Worm (Caenorhabditis elegans) whole organism, L4 larva: ENCODE measurements around the gene F15G9.1.

Source experiments
- R02D3.7 ChIP-seq: fragments of 150-350 bp; sonication (generic microtip); optimal IDR thresholded peaks from 3 replicates; lab custom pipeline; 2014; ENCODE audit warnings: missing biosample characterization, missing genetic modification characterization
- Y105C5A.15 ChIP-seq: fragments of 200-800 bp; sonication (Bioruptor generic); IDR thresholded peaks from 2 replicates; pipeline ENCODE4 v1.3.6; 2022; ENCODE audit warnings: missing genetic modification characterization, missing compliant biosample characterization
- Y48G9A.11 ChIP-seq: fragments of 200-800 bp; sonication (Bioruptor generic); IDR thresholded peaks from 2 replicates; pipeline ENCODE4 v1.3.6; 2022; ENCODE audit warnings: missing genetic modification reagents, missing genetic modification characterization, missing compliant biosample characterization
- Y5F2A.4 ChIP-seq: fragments of 200-800 bp; sonication (Bioruptor generic); optimal IDR thresholded peaks from 2 replicates; lab custom pipeline; 2018; ENCODE audit warnings: mild to moderate bottlenecking, missing genetic modification characterization, missing compliant biosample characterization
- Y75B8A.6 ChIP-seq: fragments of 200-800 bp; sonication (Bioruptor generic); IDR thresholded peaks from 2 replicates; pipeline ENCODE4 v1.3.6; 2022; ENCODE audit warnings: missing genetic modification reagents, missing genetic modification characterization, missing compliant biosample characterization
- aha-1 ChIP-seq: fragments of 150-350 bp; peaks from one replicate; lab custom pipeline; 2014; ENCODE audit warnings: missing biosample characterization, missing genetic modification characterization
- ama-1 ChIP-seq: fragments of 150-350 bp; optimal IDR thresholded peaks from 2 replicates; lab custom pipeline; 2014; ENCODE audit warnings: inconsistent platforms, mixed read lengths
- ceh-20 ChIP-seq: fragments of 200-800 bp; sonication (Bioruptor generic); IDR thresholded peaks from 2 replicates; pipeline ENCODE4 v1.3.6; 2022; ENCODE audit warnings: missing genetic modification reagents, missing genetic modification characterization, missing compliant biosample characterization
- ceh-28 ChIP-seq: fragments of 150-350 bp; optimal IDR thresholded peaks from 2 replicates; lab custom pipeline; 2014; ENCODE audit warnings: missing biosample characterization, missing genetic modification reagents, missing genetic modification characterization
- daf-16 ChIP-seq, 3 experiments: sonication (generic microtip); optimal IDR thresholded peaks; 2 replicates each; lab custom pipeline; 2016 to 2017; ENCODE audit warnings: missing genetic modification characterization in 3 of 3, missing genetic modification reagents in 3 of 3, mild to moderate bottlenecking in 2 of 3, missing compliant biosample characterization in 2 of 3, missing biosample characterization in 1 of 3, moderate library complexity in 1 of 3
- dmd-6 ChIP-seq: fragments of 200-800 bp; sonication (Bioruptor generic); IDR thresholded peaks from 2 replicates; pipeline ENCODE4 v1.3.6; 2022; ENCODE audit warnings: missing genetic modification reagents, missing genetic modification characterization, missing compliant biosample characterization
- dmd-8 ChIP-seq: fragments of 200-800 bp; sonication (Bioruptor generic); IDR thresholded peaks from 2 replicates; pipeline ENCODE4 v1.3.6; 2022; ENCODE audit warnings: missing genetic modification characterization, missing compliant biosample characterization
- dmd-9 ChIP-seq: fragments of 200-800 bp; sonication (Bioruptor generic); IDR thresholded peaks from 2 replicates; pipeline ENCODE4 v1.3.6; 2022; ENCODE audit warnings: missing genetic modification reagents, missing genetic modification characterization, missing compliant biosample characterization
- dve-1 ChIP-seq: sonication (generic microtip); optimal IDR thresholded peaks from 2 replicates; lab custom pipeline; 2017; ENCODE audit warnings: antibody characterized with exemption, mild to moderate bottlenecking, missing genetic modification characterization, missing compliant biosample characterization; ENCODE audit not compliant: insufficient read depth
- egl-43 ChIP-seq: fragments of 200-800 bp; sonication (Bioruptor generic); IDR thresholded peaks from 2 replicates; pipeline ENCODE4 v1.3.6; 2022; ENCODE audit warnings: missing genetic modification reagents, missing genetic modification characterization, missing compliant biosample characterization
- fkh-10 ChIP-seq: fragments of 150-350 bp; optimal IDR thresholded peaks from 2 replicates; lab custom pipeline; 2014; ENCODE audit warnings: missing biosample characterization, missing genetic modification reagents, missing genetic modification characterization
- gei-8 ChIP-seq: fragments of 200-800 bp; sonication (Bioruptor generic); optimal IDR thresholded peaks from 2 replicates; lab custom pipeline; 2018; ENCODE audit warnings: mild to moderate bottlenecking, missing genetic modification characterization, missing compliant biosample characterization
- hif-1 ChIP-seq, 2 experiments: sonication (generic microtip); optimal IDR thresholded peaks; 2 replicates each; lab custom pipeline; 2016 to 2017; ENCODE audit warnings: missing compliant biosample characterization in 2 of 2, missing genetic modification characterization in 2 of 2, missing genetic modification reagents in 2 of 2, missing genotype in 2 of 2, mild to moderate bottlenecking in 1 of 2
- hlh-30 ChIP-seq: sonication (generic microtip); optimal IDR thresholded peaks from 2 replicates; lab custom pipeline; 2017; ENCODE audit warnings: antibody characterized with exemption, mild to moderate bottlenecking, missing genetic modification characterization, missing compliant biosample characterization; ENCODE audit not compliant: insufficient read depth
- lin-15B ChIP-seq: fragments of 150-350 bp; sonication (generic microtip); optimal IDR thresholded peaks from 3 replicates; lab custom pipeline; 2014; ENCODE audit warnings: missing biosample characterization, missing genetic modification characterization
- lin-38 ChIP-seq: fragments of 200-800 bp; sonication (Bioruptor generic); IDR thresholded peaks from 2 replicates; pipeline ENCODE4 v1.3.6; 2022; ENCODE audit warnings: missing genetic modification reagents, missing genetic modification characterization, missing compliant biosample characterization
- lir-3 ChIP-seq: sonication (generic microtip); optimal IDR thresholded peaks from 2 replicates; lab custom pipeline; 2016; ENCODE audit warnings: mild to moderate bottlenecking, missing genetic modification characterization, missing compliant biosample characterization
- madf-9 ChIP-seq: fragments of 200-800 bp; sonication (Bioruptor generic); conservative IDR thresholded peaks from 2 replicates; pipeline ENCODE4 v1.3.6; 2022; ENCODE audit warnings: missing genetic modification reagents, missing genetic modification characterization, missing compliant biosample characterization
- mdl-1 ChIP-seq, 2 experiments: fragments of 150-350 bp in 1 of 2; sonication (generic microtip) in 1 of 2; optimal IDR thresholded peaks; 2 replicates each; lab custom pipeline; 2014 to 2017; ENCODE audit warnings: missing biosample characterization in 2 of 2, missing genetic modification characterization in 2 of 2
- nhr-11 ChIP-seq: fragments of 150-350 bp; optimal IDR thresholded peaks from 2 replicates; lab custom pipeline; 2014; ENCODE audit warnings: missing biosample characterization, missing genetic modification characterization
- nhr-25 ChIP-seq: sonication (generic microtip); optimal IDR thresholded peaks from 2 replicates; lab custom pipeline; 2017; ENCODE audit warnings: missing genetic modification characterization, mild to moderate bottlenecking, missing compliant biosample characterization, antibody characterized with exemption, moderate library complexity, borderline replicate concordance; ENCODE audit not compliant: insufficient read depth
- nhr-28 ChIP-seq: fragments of 150-350 bp; optimal IDR thresholded peaks from 2 replicates; lab custom pipeline; 2014; ENCODE audit warnings: missing biosample characterization, missing genetic modification characterization
- nhr-41 ChIP-seq: fragments of 200-800 bp; sonication (Bioruptor generic); IDR thresholded peaks from 2 replicates; pipeline ENCODE4 v1.3.6; 2022; ENCODE audit warnings: missing genetic modification reagents, missing genetic modification characterization, missing compliant biosample characterization
- nhr-42 ChIP-seq: fragments of 200-800 bp; sonication (Bioruptor generic); IDR thresholded peaks from 2 replicates; pipeline ENCODE4 v1.3.6; 2022; ENCODE audit warnings: missing genetic modification characterization, missing compliant biosample characterization
- nhr-48 ChIP-seq: sonication (generic microtip); optimal IDR thresholded peaks from 2 replicates; lab custom pipeline; 2016; ENCODE audit warnings: mild to moderate bottlenecking, missing genetic modification characterization, missing compliant biosample characterization
- nhr-6 ChIP-seq: fragments of 150-350 bp; optimal IDR thresholded peaks from 2 replicates; lab custom pipeline; 2014; ENCODE audit warnings: missing biosample characterization, missing genetic modification characterization
- pha-4 ChIP-seq, 2 experiments: fragments of 150-350 bp in 1 of 2; fragments of 200-800 bp in 1 of 2; sonication (Bioruptor generic) in 1 of 2; IDR thresholded peaks in 1 of 2; optimal IDR thresholded peaks in 1 of 2; 2 replicates each; pipeline versions ENCODE4 v1.3.6 to Lab custom; 2014 to 2022; ENCODE audit warnings: missing genetic modification characterization in 2 of 2, missing genetic modification reagents in 2 of 2, missing biosample characterization in 1 of 2, missing compliant biosample characterization in 1 of 2
- php-3 ChIP-seq: fragments of 200-800 bp; sonication (Bioruptor generic); IDR thresholded peaks from 2 replicates; pipeline ENCODE4 v1.3.6; 2022; ENCODE audit warnings: missing genetic modification reagents, missing genetic modification characterization, missing compliant biosample characterization
- pqm-1 ChIP-seq: sonication (generic microtip); optimal IDR thresholded peaks from 2 replicates; lab custom pipeline; 2017; ENCODE audit warnings: missing biosample characterization, missing genetic modification characterization
- saeg-2 ChIP-seq: fragments of 200-800 bp; sonication (Bioruptor generic); IDR thresholded peaks from 2 replicates; pipeline ENCODE4 v1.3.6; 2022; ENCODE audit warnings: missing genetic modification reagents, missing genetic modification characterization, missing compliant biosample characterization
- sdz-12 ChIP-seq: fragments of 200-800 bp; sonication (Bioruptor generic); optimal IDR thresholded peaks from 2 replicates; lab custom pipeline; 2018; ENCODE audit warnings: mild to moderate bottlenecking, missing genetic modification characterization, missing compliant biosample characterization
- set-16 ChIP-seq: fragments of 200-800 bp; sonication (Bioruptor generic); IDR thresholded peaks from 2 replicates; pipeline ENCODE4 v1.3.6; 2022; ENCODE audit warnings: missing genetic modification reagents, missing genetic modification characterization, missing compliant biosample characterization
- snpc-1.2 ChIP-seq: fragments of 200-800 bp; sonication (Bioruptor generic); IDR thresholded peaks from 2 replicates; pipeline ENCODE4 v1.3.6; 2022; ENCODE audit warnings: missing genetic modification reagents, missing genetic modification characterization, missing compliant biosample characterization
- snpc-4 ChIP-seq: fragments of 150-350 bp; optimal IDR thresholded peaks from 2 replicates; lab custom pipeline; 2014; ENCODE audit warnings: missing biosample characterization, missing genetic modification characterization
- unc-130 ChIP-seq: sonication (generic microtip); optimal IDR thresholded peaks from 2 replicates; lab custom pipeline; 2016; ENCODE audit warnings: missing genetic modification reagents, missing genetic modification characterization, missing compliant biosample characterization
- unc-62 ChIP-seq, 3 experiments: fragments of 150-350 bp in 1 of 3; sonication (generic microtip); optimal IDR thresholded peaks in 2 of 3; peaks in 1 of 3; 1 replicate in 1 of 3; 2 replicates in 2 of 3; lab custom pipeline; 2014 to 2017; ENCODE audit warnings: missing biosample characterization in 3 of 3, missing genetic modification characterization in 3 of 3, missing genetic modification reagents in 3 of 3, missing genotype in 1 of 3
- zag-1 ChIP-seq: fragments of 150-350 bp; optimal IDR thresholded peaks from 2 replicates; lab custom pipeline; 2014; ENCODE audit warnings: missing biosample characterization, missing genetic modification characterization
- zfp-3 ChIP-seq: fragments of 200-800 bp; sonication (Bioruptor generic); conservative IDR thresholded peaks from 2 replicates; pipeline ENCODE4 v1.3.6; 2022; ENCODE audit warnings: missing genetic modification reagents, missing genetic modification characterization, missing compliant biosample characterization
- zip-11 ChIP-seq: fragments of 200-800 bp; sonication (Bioruptor generic); IDR thresholded peaks from 2 replicates; pipeline ENCODE4 v1.3.6; 2022; ENCODE audit warnings: missing genetic modification characterization, missing compliant biosample characterization

Gene F15G9.1

ce11 chrX:9679427-9679826, 26.8 kb upstream of the F15G9.1 start (continued):
- TF ChIP-seq sdz-12 (no peak), nhr-41 (GFP tag; lab: Robert Waterston, UW) (no peak), daf-16 (GFP tag; optimal IDR thresholded peaks at IDR 0.05; lab: Kevin White, UChicago) (no peak), daf-16 (tag; optimal IDR thresholded peaks at IDR 0.05; lab: Kevin White, UChicago) (peak; percentile 85), lin-38 (GFP tag; lab: Robert Waterston, UW) (no peak), saeg-2 (GFP tag; lab: Robert Waterston, UW) (no peak), dve-1 (tag; lab: Kevin White, UChicago) (peak; percentile 51), egl-43 (no peak), zag-1 (tag; lab: Kevin White, UChicago) (no peak), Y48G9A.11 (no peak)

- TF ChIP-seq fkh-10 (GFP tag; lab: Kevin White, UChicago) = no peak
- peak; percentile 79; the same call in 1 of the 2 replicates for TF ChIP-seq php-3 (GFP tag; lab: Robert Waterston, UW)
- no peak for TF ChIP-seq Y105C5A.15 (GFP tag; lab: Robert Waterston, UW)
- TF ChIP-seq nhr-28 = peak; percentile 49
- peak; percentile 48 for TF ChIP-seq hlh-30
- TF ChIP-seq ama-1 (lab: Kevin White, UChicago) = no peak
- no peak for TF ChIP-seq nhr-25 (tag; lab: Kevin White, UChicago)
- TF ChIP-seq pqm-1 (tag; lab: Kevin White, UChicago) = peak; percentile 92
- no peak for TF ChIP-seq R02D3.7 (tag; lab: Kevin White, UChicago)
- TF ChIP-seq snpc-1.2 (GFP tag; lab: Robert Waterston, UW) = no peak
- peak in 1 of 2 experiments; percentile 73 for TF ChIP-seq unc-62 (GFP tag; optimal IDR thresholded peaks at IDR 0.05 in 1 of 2; lab: Kevin White, UChicago)
- no peak for TF ChIP-seq unc-62 (tag; optimal IDR thresholded peaks at IDR 0.05; lab: Kevin White, UChicago)
- TF ChIP-seq hif-1 (tag; optimal IDR thresholded peaks at IDR 0.05; lab: Kevin White, UChicago) = no peak
- no peak for TF ChIP-seq dmd-8 (GFP tag; lab: Robert Waterston, UW)
- peak; percentile 74 for TF ChIP-seq dmd-6
- TF ChIP-seq daf-16 (GFP tag; optimal IDR thresholded peaks at IDR 0.05; lab: Kevin White, UChicago) = no peak
- TF ChIP-seq daf-16 (tag; optimal IDR thresholded peaks at IDR 0.05; lab: Kevin White, UChicago) = peak; percentile 65
- peak; percentile 11 for TF ChIP-seq aha-1 (tag; lab: Kevin White, UChicago)
- peak; percentile 41 for TF ChIP-seq dve-1 (tag; lab: Kevin White, UChicago)
Measured at ce11 chrX:9680119-9680682, 26.0 kb upstream of the F15G9.1 start, which contains the start of gene ifp-1. TSS of gene ifp-1 (minus strand) at chrX:9680169.

- TF ChIP-seq zip-11 = no peak
- TF ChIP-seq nhr-41 (GFP tag; lab: Robert Waterston, UW) = no peak
- no peak for TF ChIP-seq lir-3 (tag; lab: Kevin White, UChicago)
- TF ChIP-seq zfp-3 (GFP tag; lab: Robert Waterston, UW) = no peak
- no peak for TF ChIP-seq set-16 (GFP tag; lab: Robert Waterston, UW)
- TF ChIP-seq daf-16 (GFP tag; optimal IDR thresholded peaks at IDR 0.05; lab: Kevin White, UChicago) = no peak
- TF ChIP-seq daf-16 (tag; optimal IDR thresholded peaks at IDR 0.05; lab: Kevin White, UChicago) = peak; percentile 83
- peak; percentile 98 for TF ChIP-seq php-3 (GFP tag; lab: Robert Waterston, UW)
- TF ChIP-seq Y75B8A.6 (GFP tag; lab: Robert Waterston, UW) = no peak
- no peak for TF ChIP-seq zag-1 (tag; lab: Kevin White, UChicago)
- no peak for TF ChIP-seq lin-15B (tag; lab: Kevin White, UChicago)
- TF ChIP-seq nhr-28 = peak; percentile 57
- no peak for TF ChIP-seq snpc-4 (tag; lab: Kevin White, UChicago)
- TF ChIP-seq madf-9 (GFP tag; lab: Robert Waterston, UW) = no peak
- TF ChIP-seq nhr-42 (GFP tag; lab: Robert Waterston, UW) = no peak
- TF ChIP-seq dmd-9 (GFP tag; lab: Robert Waterston, UW) = no peak
- TF ChIP-seq Y5F2A.4 = no peak
- no peak for TF ChIP-seq gei-8 (GFP tag; lab: Kevin White, UChicago)
- TF ChIP-seq ceh-28 = no peak
- no peak for TF ChIP-seq nhr-6 (tag; lab: Kevin White, UChicago)
- no peak for TF ChIP-seq mdl-1 (tag; optimal IDR thresholded peaks at IDR 0.05; lab: Kevin White, UChicago)
- no peak for TF ChIP-seq unc-130 (GFP tag; lab: Kevin White, UChicago)
- no peak for TF ChIP-seq pha-4 (GFP tag; IDR thresholded peaks at IDR 0.05; lab: Robert Waterston, UW)
- no peak for TF ChIP-seq pha-4 (tag; optimal IDR thresholded peaks at IDR 0.05; lab: Kevin White, UChicago)
- TF ChIP-seq nhr-11 (tag; lab: Kevin White, UChicago) = no peak
- TF ChIP-seq nhr-48 (tag; lab: Kevin White, UChicago) = no peak
- TF ChIP-seq Y105C5A.15 (GFP tag; lab: Robert Waterston, UW) = no peak
- 0 out of 2 replicates have a peak, but pooled peaks have one; percentile 27 for TF ChIP-seq ceh-20 (GFP tag; lab: Robert Waterston, UW)
- peak; percentile 61 for TF ChIP-seq pqm-1 (tag; lab: Kevin White, UChicago)
Measured at ce11 chrX:9687264-9687663, 18.9 kb upstream of the F15G9.1 start.
